Worm (Caenorhabditis elegans): ENCODE results near the gene F35H10.6.
A peak's percentile ranks its signal among the peaks of the same experiment; 100 is the strongest.

- TF ChIP-seq Y79H2A.3 (GFP tag; conservative IDR thresholded peaks at IDR 0.05) (peak; percentile 80; the same call in 1 of the 2 replicates), mes-4 (tag; optimal IDR thresholded peaks at IDR 0.05) (peak; percentile 85), mxl-1 (tag; optimal IDR thresholded peaks at IDR 0.05) (peak; percentile 91), ztf-3 (GFP tag; optimal IDR thresholded peaks at IDR 0.05) (no peak), K11D2.4 (GFP tag; IDR thresholded peaks at IDR 0.05) (peak; percentile 56; the same call in 1 of the 2 replicates), snpc-3.4 (tag; optimal IDR thresholded peaks at IDR 0.05) (peak; percentile 69), cebp-2 (GFP tag; IDR thresholded peaks at IDR 0.05) (0 out of 2 replicates have a peak, but pooled peaks have one; percentile 35)
Measured at ce11 chrIV:8252856-8253255, 46.9 kb upstream of the F35H10.6 start.

Measured in whole organism, young adult.